Fruit fly (Drosophila melanogaster) whole organism, larva: ENCODE data around the gene bun.

Experiments
- noc ChIP-seq: fragments of 200-800 bp; sonication (Bioruptor generic); optimal IDR thresholded peaks from 3 replicates; lab custom pipeline; 2019; ENCODE audit warnings: missing biosample characterization, mild to moderate bottlenecking, missing genetic modification characterization, moderate library complexity

The bun gene

DNA sequence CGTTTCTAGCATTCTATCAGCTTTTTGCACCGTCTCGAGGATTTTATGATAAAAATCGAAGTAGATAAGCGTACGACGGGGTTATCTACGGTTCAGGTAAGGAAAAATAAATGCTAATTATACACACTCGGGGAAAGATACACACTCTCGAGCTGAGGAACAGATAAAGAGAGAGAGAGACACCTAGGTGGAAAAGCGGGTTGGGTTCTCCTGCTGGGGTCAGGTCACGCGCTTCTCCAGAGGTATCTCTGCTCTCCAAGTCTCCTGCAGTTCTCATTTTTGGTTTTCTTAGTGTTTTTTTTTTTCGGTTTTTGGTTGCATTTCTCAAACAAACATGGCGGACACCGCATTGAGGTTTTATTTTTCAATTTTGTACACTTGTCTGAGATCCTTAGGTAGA is 86.6 kb downstream of the bun start:
- no peak for TF ChIP-seq noc (tag; lab: Kevin White, UChicago)

DNA sequence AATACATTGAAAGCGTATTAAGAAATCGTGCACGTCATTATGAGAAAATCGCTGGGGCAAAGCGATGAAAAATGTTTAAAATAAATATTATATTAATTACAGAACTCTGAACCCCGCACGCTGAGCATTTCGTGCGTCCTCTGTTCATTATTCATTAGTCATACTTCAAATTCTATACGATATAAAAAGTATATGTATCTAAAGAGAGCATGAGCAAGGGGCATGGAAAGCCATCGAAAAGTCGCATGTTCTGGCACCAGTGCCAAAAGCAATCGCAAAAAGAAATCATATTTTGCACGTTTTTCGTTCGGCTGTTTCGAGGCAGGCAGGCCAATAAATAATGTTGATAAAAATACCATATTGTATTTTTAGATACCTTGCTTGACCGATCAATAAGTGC is 87.2 kb downstream of the bun start:
- no peak for TF ChIP-seq noc (tag; lab: Kevin White, UChicago)

DNA sequence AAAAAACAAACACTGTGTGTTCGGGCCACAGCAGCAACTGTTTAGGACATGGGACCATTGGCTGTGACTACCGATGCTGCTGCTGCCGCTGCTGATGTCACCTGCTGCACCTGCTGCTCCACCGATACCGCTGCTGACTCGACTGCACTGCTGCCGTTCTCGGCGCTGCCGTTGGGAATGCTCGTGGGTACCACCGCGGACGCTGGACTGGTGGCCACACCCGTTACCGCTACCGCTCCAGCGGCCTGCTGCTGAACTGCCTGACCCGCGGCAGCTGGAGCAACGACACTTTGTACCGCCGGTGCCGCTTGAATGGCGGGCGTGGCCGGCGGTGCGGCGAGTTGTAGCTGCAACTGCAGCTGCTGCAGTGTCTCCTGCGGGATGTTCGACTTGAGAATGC is 88.7 kb downstream of the bun start:
- no peak for TF ChIP-seq noc (tag; lab: Kevin White, UChicago)

DNA sequence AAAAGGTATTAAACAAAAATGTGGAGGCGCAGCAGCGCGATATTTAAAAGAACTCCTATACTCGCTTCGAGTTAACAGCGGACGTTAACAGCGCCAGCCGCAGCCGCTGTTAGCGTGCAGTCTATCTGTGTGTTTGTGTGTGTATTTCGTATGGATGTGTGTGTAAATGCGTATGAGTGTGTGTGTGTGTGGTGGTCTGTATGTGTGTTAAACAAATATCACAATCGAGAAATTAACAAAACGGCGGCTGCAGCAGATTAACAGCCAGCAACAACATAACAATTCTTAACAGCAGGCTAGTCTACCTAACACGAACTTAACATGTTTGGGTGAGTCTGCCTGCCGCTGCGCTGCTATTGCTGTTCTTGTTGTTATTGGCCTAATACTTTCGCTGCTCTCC is 89.2 kb downstream of the bun start:
- no peak for TF ChIP-seq noc (tag; lab: Kevin White, UChicago)

DNA sequence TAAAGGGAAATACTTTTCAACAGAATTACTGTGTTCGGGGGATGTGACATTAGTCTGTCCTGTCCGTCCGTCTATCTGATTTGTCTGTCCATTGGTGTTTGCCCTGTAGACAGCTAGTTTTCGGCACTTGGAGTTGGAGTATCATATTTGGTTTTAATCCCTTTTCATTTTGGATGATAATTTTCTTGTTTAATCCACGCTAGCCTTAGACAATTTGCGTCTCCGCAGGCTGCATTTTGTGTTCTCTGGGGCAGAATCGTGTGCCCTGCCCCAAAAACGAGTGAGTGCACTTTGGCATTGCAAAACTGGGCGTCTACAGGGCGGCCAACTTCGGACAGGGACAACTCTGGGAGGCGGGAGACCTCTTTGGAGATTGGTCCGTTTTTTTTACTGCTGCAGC is 90.7 kb downstream of the bun start:
- TF ChIP-seq noc (tag; lab: Kevin White, UChicago), result no peak

DNA sequence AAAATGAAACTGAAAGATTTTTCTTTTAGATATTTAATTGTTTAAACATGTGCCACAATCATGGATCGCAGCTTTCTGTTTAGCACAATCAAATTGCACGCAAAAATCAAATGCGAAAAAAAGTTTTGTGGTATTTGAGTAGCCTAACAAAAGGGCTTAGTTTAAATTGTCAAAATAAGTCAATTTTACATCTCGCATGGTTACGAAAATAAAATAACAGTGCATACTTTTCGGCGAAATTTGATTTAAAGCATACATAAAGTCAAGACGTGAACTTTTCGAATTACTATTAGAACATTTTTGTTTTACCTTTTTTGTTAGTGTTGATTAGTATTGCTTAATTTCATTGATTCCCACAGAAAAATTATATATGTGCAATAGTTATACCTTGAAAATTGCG is 91.4 kb downstream of the bun start:
- no peak for TF ChIP-seq noc (tag; lab: Kevin White, UChicago)

DNA sequence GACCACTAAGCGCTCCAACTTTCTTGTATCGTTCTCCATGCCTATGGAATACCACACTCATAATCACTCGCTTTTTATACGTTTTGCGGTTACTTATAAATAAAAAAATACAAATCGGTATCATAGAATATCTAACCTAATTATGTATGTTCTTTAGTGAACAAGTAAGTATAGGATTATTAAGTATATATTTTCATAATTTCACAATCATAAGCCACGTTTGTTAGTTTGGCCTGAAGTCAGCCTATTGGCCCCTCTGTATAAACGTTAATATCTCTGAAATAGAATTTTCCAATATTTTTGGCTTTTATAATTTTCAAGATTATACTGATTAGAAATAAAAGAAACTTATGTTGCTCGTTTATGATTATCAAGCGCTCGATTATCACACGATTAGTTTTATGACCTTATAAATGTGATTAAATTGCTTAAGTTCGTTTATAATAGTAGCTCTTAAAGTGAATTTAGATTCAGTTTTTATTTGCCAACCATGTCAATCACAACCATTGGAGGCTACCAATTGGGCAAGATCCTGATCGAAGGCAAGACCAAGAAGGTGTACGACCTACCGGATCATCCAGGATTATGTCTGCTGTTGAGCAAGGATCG is 93.1 kb downstream of the bun start, which contains the start of gene CG5418:
TSS of gene CG5418 (minus strand) at position 51 of the 609 bp plus-strand sequence.
- no peak for TF ChIP-seq noc (tag; lab: Kevin White, UChicago)

DNA sequence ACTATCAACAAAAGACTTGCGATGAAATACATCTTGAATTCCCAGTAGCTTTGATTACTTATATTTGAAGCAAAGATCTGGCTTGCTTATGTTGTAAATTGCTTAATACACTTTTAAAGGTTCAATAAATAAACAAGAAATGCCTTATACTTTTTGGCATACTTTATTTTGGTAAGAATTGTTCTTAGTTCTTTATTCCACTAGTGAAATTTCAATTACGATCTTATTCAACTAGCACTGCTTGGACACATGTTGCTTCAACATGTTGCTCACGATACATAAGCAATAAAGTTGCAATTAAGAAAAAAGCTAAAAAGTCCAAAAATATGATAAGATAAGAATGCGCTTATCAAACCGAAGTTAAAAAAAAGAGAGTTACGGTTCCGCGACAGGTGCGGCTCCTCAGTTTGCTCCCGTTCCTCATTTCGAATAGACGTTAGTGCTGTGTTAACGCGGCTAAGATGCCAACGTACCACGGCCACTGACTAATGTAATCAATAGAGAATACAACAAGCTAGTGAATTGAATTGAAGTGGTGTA is 98.3 kb downstream of the bun start, which contains the start of the genes CG5421 and Oatp33Eb:
TSS of gene CG5421 (minus strand) at position 51 of the 540 bp plus-strand sequence.
TSS of gene Oatp33Eb (plus strand) at position 403 of the 540 bp plus-strand sequence.
- no peak for TF ChIP-seq noc (tag; lab: Kevin White, UChicago)

DNA sequence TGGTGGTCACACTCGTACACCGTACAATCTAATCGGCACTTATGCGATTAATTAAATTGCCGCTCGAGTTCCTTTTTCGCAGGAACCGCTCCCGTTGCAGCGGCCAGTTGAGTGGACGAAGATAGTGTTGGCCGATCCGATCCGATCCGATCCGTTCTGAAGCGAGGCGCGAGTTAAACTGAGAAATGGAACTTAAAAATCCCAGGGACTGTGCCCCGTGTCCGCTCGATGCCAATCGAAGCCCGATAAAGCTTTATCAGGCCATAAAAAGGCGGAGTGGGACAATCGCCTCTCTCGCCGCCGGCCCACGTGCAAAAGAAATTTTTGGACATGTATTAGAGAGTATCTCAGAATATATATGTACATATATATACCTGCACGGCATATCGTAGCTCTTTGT is 100.7 kb downstream of the bun start, which contains the start of gene Oatp33Ea:
TSS of gene Oatp33Ea (minus strand) at position 182 of the 400 bp plus-strand sequence.
- TF ChIP-seq noc (tag; lab: Kevin White, UChicago), result peak; percentile 21

DNA sequence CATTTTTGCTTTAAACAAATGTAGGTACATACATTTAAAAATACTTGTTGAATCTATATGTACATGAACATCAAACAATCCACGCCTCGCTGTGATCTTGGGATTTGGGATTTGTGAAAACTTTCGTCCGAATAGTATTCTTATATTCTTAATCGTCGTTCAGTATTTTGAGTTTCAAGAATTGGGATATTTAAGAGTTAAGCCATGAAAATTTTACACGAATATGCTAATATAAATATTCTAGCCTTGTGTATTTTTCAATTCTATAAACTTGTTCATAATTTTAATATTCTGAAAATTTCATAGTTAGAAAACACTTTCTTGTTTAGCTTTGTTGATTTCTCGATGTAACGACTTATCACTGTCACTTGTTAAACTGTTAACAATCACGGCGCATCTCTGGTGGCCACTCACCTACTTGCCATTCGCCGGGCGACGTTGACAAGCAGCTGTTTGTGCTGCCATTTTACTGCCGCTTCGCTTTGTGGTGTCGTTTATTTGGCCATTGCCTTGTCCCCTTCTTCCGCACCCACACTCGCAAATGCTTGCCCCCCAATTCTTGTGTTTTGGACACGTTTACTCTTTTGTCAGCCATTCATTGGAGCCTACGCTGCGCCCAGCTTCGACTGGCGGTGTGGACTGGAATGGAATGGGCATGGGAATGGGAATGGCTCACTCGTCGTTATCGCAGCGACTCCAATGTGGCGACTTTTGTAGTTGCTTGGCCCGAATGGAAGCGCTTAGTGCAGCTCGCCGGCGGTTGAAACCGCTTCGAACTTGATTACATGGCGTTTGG is 110.2 kb downstream of the bun start:
- TF ChIP-seq noc (tag; lab: Kevin White, UChicago), result no peak

DNA sequence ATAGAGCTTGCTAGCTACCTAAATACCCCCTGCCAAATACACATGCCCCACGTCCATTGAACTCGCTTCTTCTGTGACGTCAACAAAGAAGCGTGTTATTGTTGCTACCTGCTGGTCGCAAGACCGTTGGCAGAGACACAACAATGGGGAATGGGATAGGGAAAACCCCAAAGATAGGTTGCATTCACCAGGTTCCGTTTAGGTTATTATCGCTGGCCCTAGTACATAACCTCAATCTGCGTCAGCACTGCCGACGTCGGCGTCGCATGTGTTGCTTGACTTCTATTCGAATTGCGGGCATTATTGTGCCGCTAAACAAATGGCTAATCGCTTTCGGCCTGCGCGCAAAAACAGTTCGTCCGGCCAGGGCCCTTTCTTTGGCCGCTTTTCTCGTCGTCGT is 111.0 kb downstream of the bun start:
- TF ChIP-seq noc (tag; lab: Kevin White, UChicago), result no peak

DNA sequence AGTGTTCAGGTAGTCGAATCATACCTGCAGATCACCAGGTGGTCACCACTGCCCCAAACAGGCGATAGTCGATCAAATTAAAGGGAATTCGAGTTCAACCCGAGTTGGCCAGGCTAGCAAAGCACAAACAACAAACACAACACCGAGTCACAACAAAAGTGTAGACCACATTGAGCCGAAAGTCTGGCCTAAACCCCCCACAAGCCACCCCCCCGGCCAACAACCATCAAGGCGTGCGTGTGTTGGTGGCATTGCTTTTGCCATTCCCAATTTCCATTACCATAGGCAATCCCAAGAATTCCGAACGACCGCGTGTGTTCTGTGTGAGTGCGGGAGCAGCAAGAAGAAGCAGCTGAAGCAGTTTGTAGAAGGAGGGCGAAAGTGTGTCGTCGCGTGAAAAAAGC is 111.9 kb downstream of the bun start, which contains the start of gene SC35:
TSS of gene SC35 (minus strand) at position 131 of the 404 bp plus-strand sequence.
- no peak for TF ChIP-seq noc (tag; lab: Kevin White, UChicago)

DNA sequence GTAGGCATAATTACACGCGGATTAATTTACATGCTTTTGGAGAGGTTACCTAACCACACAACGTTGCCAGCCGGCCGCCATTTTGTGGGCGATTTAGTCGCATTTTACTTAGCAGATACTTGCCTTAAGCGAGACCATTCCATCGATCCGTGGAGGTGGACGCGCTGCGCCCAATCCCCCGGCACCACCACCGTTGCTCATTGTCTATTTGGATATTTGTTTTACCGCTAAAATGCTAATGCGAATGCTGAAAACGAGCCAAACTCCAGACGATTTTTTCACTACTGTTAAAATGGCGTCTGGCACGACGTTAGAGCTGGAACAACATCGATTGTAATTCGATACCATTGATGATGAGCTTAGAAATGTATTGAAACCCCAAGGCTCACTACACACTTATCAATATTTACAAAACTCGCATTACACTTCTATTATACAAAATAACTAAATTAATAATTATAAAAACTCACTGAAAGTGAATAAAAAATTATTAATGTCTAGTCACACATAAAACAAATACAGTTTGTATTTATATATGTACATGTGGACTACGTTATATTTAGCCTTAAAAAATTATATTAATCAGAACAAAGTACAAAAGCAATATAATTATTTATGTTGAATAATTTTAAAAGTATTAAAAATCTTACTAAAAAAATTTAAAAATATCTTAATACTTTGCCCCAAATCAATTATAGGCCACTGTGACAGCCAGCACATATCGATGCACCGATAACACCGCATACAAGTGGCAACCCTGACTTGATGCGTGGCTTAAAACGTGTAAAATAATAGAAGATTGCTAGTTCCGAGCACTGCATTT is 112.5 kb downstream of the bun start, which contains the start of gene eRF3:
TSS of gene eRF3 (plus strand) at position 741 of the 823 bp plus-strand sequence.
- TF ChIP-seq noc (tag; lab: Kevin White, UChicago), result peak; percentile 44

DNA sequence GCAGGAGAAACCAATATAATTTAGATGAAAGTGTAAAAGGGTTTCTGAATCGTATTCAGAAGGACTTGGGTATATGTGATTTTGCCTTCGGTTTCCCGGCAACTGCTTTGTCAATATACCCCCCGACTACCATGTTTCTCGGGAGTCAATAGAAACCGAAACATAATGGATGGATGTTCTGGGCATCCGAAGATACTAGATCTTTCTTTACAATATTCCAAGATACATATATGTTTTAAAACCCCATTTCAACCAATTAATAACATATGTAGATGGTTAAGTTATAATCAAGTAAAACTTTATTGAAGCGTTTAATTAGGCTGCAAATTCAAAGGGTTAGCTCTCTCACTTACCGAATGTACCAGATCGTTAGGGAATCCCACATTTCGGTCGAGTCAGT is 115.6 kb downstream of the bun start, which contains the start of gene CG5435:
TSS of gene CG5435 (minus strand) at position 101 of the 400 bp plus-strand sequence.
- no peak for TF ChIP-seq noc (tag; lab: Kevin White, UChicago)

DNA sequence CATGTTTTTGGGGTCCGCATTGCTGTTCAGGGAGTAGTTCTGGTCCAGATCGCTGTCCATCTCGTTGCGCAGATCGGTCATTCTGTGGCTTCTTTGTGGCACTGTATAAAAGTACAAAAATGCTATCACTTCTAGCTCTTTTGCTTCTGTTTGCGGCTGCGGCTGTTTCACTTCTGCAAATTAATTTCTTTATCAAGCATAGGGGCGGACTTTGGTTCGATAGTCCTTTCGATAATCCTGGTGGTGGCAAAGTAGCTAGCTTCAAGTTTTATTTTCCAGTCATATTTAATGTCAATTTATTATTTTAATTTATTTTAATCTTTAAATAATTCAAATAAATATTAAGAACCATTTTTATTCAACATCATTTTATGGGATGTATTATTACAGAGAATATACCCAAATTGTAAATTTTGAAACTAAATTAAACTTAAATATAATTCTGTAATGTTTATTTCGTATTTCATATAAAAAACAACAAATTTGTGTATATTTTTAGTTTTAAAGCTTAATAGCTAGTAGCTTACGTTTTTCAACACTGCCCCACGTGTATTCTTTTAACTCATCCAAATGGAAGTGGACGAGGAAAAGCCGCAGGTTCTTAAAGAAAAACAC is 118.8 kb downstream of the bun start, which contains the start of the genes CG5446 and Trm1:
TSS of gene CG5446 (minus strand) at position 223 of the 615 bp plus-strand sequence.
TSS of gene Trm1 (plus strand) at position 542 of the 615 bp plus-strand sequence.
- peak; percentile 78 for TF ChIP-seq noc (tag; lab: Kevin White, UChicago)
